Worm (Caenorhabditis elegans) whole organism, midembryonic: ENCODE data around the gene Y64G10A.10.

Source experiments
- T22C8.4 ChIP-seq: fragments of 200-800 bp; sonication (Bioruptor generic); IDR thresholded peaks from 2 replicates; pipeline ENCODE4 v1.3.6; 2022; ENCODE audit warnings: missing genetic modification characterization, missing compliant biosample characterization
- cog-1 ChIP-seq: sonication (generic microtip); optimal IDR thresholded peaks from 2 replicates; lab custom pipeline; 2016; ENCODE audit warnings: missing genetic modification characterization, missing compliant biosample characterization
- flt-1 ChIP-seq: fragments of 200-800 bp; sonication (Bioruptor generic); IDR thresholded peaks from 2 replicates; pipeline ENCODE4 v1.3.6; 2022; ENCODE audit warnings: missing genetic modification characterization, missing compliant biosample characterization
- klf-2 ChIP-seq: fragments of 200-800 bp; sonication (Bioruptor generic); conservative IDR thresholded peaks from 2 replicates; pipeline ENCODE4 v1.3.6; 2022; ENCODE audit warnings: missing genetic modification reagents, missing genetic modification characterization, missing compliant biosample characterization
- med-1 ChIP-seq: sonication (generic microtip); optimal IDR thresholded peaks from 2 replicates; lab custom pipeline; 2017; ENCODE audit warnings: missing genetic modification characterization, mild to moderate bottlenecking, missing compliant biosample characterization, antibody characterized with exemption, missing genetic modification reagents; ENCODE audit not compliant: insufficient read depth
- ref-1 ChIP-seq: fragments of 200-800 bp; sonication (Bioruptor generic); conservative IDR thresholded peaks from 2 replicates; pipeline ENCODE4 v1.3.6; 2022; ENCODE audit warnings: missing genetic modification reagents, missing genetic modification characterization, missing compliant biosample characterization
- tab-1 ChIP-seq: fragments of 200-800 bp; sonication (Bioruptor generic); IDR thresholded peaks from 2 replicates; pipeline ENCODE4 v1.3.6; 2022; ENCODE audit warnings: missing genetic modification characterization, missing compliant biosample characterization
- ztf-23 ChIP-seq: fragments of 200-800 bp; sonication (Bioruptor generic); IDR thresholded peaks from 2 replicates; pipeline ENCODE4 v1.3.6; 2022; ENCODE audit warnings: missing genetic modification reagents, missing genetic modification characterization, missing compliant biosample characterization
- ztf-29 ChIP-seq: fragments of 200-800 bp; sonication (Bioruptor generic); IDR thresholded peaks from 2 replicates; pipeline ENCODE4 v1.3.6; 2022; ENCODE audit warnings: missing genetic modification reagents, missing genetic modification characterization, missing compliant biosample characterization

DNA sequence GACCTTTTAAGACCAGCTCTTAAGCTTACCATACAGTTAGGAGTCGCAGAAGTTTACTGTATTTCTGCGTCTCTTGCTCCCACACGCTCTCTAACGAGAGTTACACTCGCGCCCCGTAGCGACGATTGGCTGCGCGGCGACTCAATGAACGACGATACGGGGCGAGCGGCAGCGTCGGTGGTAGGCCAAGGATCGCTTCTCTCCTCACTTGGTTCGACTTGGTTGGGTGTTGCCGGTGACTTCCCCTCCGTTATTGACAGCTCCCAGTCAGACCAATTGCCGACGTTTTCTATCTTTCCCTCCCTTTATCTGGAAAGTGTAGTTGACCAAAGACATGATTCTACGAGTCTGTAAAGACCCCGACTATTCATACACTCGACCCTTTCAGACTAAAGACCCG lies 14.4 kb upstream of the Y64G10A.10 start:
- TF ChIP-seq ztf-29 (GFP tag; lab: Robert Waterston, UW) (no peak), cog-1 (tag; lab: Kevin White, UChicago) (no peak), flt-1 (GFP tag; lab: Robert Waterston, UW) (no peak), ztf-23 (GFP tag; lab: Robert Waterston, UW) (no peak), T22C8.4 (GFP tag; lab: Robert Waterston, UW) (no peak), ref-1 (no peak), klf-2 (GFP tag; lab: Robert Waterston, UW) (no peak), tab-1 (GFP tag; lab: Robert Waterston, UW) (no peak), med-1 (GFP tag; lab: Kevin White, UChicago) (no peak)
